Worm (Caenorhabditis elegans) whole organism, L3 larva: ENCODE measurements around the gene F22B5.10.

Source experiments
- R02D3.7 ChIP-seq: fragments of 150-350 bp; optimal IDR thresholded peaks from 2 replicates; lab custom pipeline; 2014; ENCODE audit warnings: missing biosample characterization, missing genetic modification characterization
- ZK546.5 ChIP-seq: sonication (generic microtip); optimal IDR thresholded peaks from 2 replicates; lab custom pipeline; 2017; ENCODE audit warnings: missing biosample characterization, missing genetic modification characterization
- aly-2 ChIP-seq: fragments of 150-350 bp; optimal IDR thresholded peaks from 2 replicates; lab custom pipeline; 2014; ENCODE audit warnings: missing biosample characterization, missing genetic modification characterization
- ama-1 ChIP-seq: fragments of 150-350 bp; optimal IDR thresholded peaks from 2 replicates; lab custom pipeline; 2018
- ceh-16 ChIP-seq: sonication (generic microtip); optimal IDR thresholded peaks from 2 replicates; lab custom pipeline; 2017; ENCODE audit warnings: missing biosample characterization, missing genetic modification characterization
- ceh-28 ChIP-seq: fragments of 150-350 bp; optimal IDR thresholded peaks from 2 replicates; lab custom pipeline; 2014; ENCODE audit warnings: missing biosample characterization, missing genetic modification reagents, missing genetic modification characterization
- ceh-82 ChIP-seq: fragments of 150-350 bp; optimal IDR thresholded peaks from 2 replicates; lab custom pipeline; 2014; ENCODE audit warnings: missing biosample characterization, missing genetic modification characterization
- egl-27 ChIP-seq: sonication (generic microtip); optimal IDR thresholded peaks from 4 replicates; lab custom pipeline; 2017; ENCODE audit warnings: missing biosample characterization, missing genetic modification reagents, missing genetic modification characterization
- egl-5 ChIP-seq: fragments of 150-350 bp; optimal IDR thresholded peaks from 2 replicates; lab custom pipeline; 2017; ENCODE audit warnings: missing biosample characterization, missing genetic modification reagents, missing genetic modification characterization, inconsistent platforms
- elt-1 ChIP-seq: fragments of 150-350 bp; optimal IDR thresholded peaks from 2 replicates; lab custom pipeline; 2014; ENCODE audit warnings: missing biosample characterization, missing genetic modification characterization
- elt-2 ChIP-seq: sonication (generic microtip); optimal IDR thresholded peaks from 2 replicates; lab custom pipeline; 2016; ENCODE audit warnings: missing genetic modification reagents, mild to moderate bottlenecking, missing genetic modification characterization, missing compliant biosample characterization
- elt-3 ChIP-seq, 3 experiments: fragments of 150-350 bp in 1 of 3; sonication (generic microtip) in 2 of 3; optimal IDR thresholded peaks; 2 replicates in 2 of 3; 4 replicates in 1 of 3; lab custom pipeline; 2014 to 2017; ENCODE audit warnings: missing biosample characterization in 3 of 3, missing genetic modification characterization in 3 of 3
- fkh-2 ChIP-seq: fragments of 150-350 bp; optimal IDR thresholded peaks from 2 replicates; lab custom pipeline; 2014; ENCODE audit warnings: missing biosample characterization, missing genetic modification reagents, missing genetic modification characterization
- fos-1 ChIP-seq: fragments of 150-350 bp; optimal IDR thresholded peaks from 2 replicates; lab custom pipeline; 2014; ENCODE audit warnings: missing biosample characterization, missing genetic modification characterization
- hmg-11 ChIP-seq: sonication (generic microtip); optimal IDR thresholded peaks from 2 replicates; lab custom pipeline; 2016; ENCODE audit warnings: missing genetic modification characterization, missing compliant biosample characterization
- jun-1 ChIP-seq: fragments of 150-350 bp; optimal IDR thresholded peaks from 2 replicates; lab custom pipeline; 2014; ENCODE audit warnings: missing biosample characterization, missing genetic modification reagents, missing genetic modification characterization
- lin-15B ChIP-seq: fragments of 150-350 bp; optimal IDR thresholded peaks from 2 replicates; lab custom pipeline; 2014; ENCODE audit warnings: missing biosample characterization, missing genetic modification characterization
- lsy-12 ChIP-seq: sonication (generic microtip); optimal IDR thresholded peaks from 2 replicates; lab custom pipeline; 2016; ENCODE audit warnings: mild to moderate bottlenecking, missing genetic modification characterization, missing compliant biosample characterization
- mdl-1 ChIP-seq: fragments of 150-350 bp; optimal IDR thresholded peaks from 2 replicates; lab custom pipeline; 2014; ENCODE audit warnings: missing biosample characterization, missing genetic modification characterization
- nfya-1 ChIP-seq: sonication (generic microtip); optimal IDR thresholded peaks from 2 replicates; lab custom pipeline; 2017; ENCODE audit warnings: missing genetic modification characterization, mild to moderate bottlenecking, missing compliant biosample characterization, antibody characterized with exemption, moderate library complexity; ENCODE audit not compliant: insufficient read depth
- nhr-11 ChIP-seq: fragments of 150-350 bp; optimal IDR thresholded peaks from 2 replicates; lab custom pipeline; 2014; ENCODE audit warnings: missing biosample characterization, missing genetic modification characterization
- nhr-12 ChIP-seq: fragments of 150-350 bp; optimal IDR thresholded peaks from 2 replicates; lab custom pipeline; 2014; ENCODE audit warnings: missing biosample characterization, missing genetic modification characterization
- nhr-23 ChIP-seq: fragments of 150-350 bp; optimal IDR thresholded peaks from 2 replicates; lab custom pipeline; 2014; ENCODE audit warnings: missing biosample characterization, missing genetic modification reagents, missing genetic modification characterization
- nhr-237 ChIP-seq: fragments of 150-350 bp; optimal IDR thresholded peaks from 2 replicates; lab custom pipeline; 2014; ENCODE audit warnings: missing biosample characterization, missing genetic modification characterization
- nhr-25 ChIP-seq: sonication (generic microtip); optimal IDR thresholded peaks from 2 replicates; lab custom pipeline; 2017; ENCODE audit warnings: missing biosample characterization, missing genetic modification characterization
- nhr-28 ChIP-seq: fragments of 150-350 bp; optimal IDR thresholded peaks from 2 replicates; lab custom pipeline; 2014; ENCODE audit warnings: missing biosample characterization, missing genetic modification characterization
- nhr-43 ChIP-seq: sonication (generic microtip); optimal IDR thresholded peaks from 2 replicates; lab custom pipeline; 2016; ENCODE audit warnings: mild to moderate bottlenecking, missing genetic modification characterization, missing compliant biosample characterization; ENCODE audit not compliant: poor library complexity, severe bottlenecking
- nhr-67 ChIP-seq: fragments of 150-350 bp; optimal IDR thresholded peaks from 2 replicates; lab custom pipeline; 2014; ENCODE audit warnings: missing biosample characterization, missing genetic modification characterization
- nhr-76 ChIP-seq: fragments of 150-350 bp; sonication (generic microtip); optimal IDR thresholded peaks from 5 replicates; lab custom pipeline; 2014; ENCODE audit warnings: missing biosample characterization, missing genetic modification characterization
- nhr-77 ChIP-seq: fragments of 150-350 bp; optimal IDR thresholded peaks from 2 replicates; lab custom pipeline; 2014; ENCODE audit warnings: missing biosample characterization, missing genetic modification characterization
- pha-4 ChIP-seq: fragments of 150-350 bp; optimal IDR thresholded peaks from 2 replicates; lab custom pipeline; 2014; ENCODE audit warnings: missing biosample characterization, missing genetic modification reagents, missing genetic modification characterization
- pqm-1 ChIP-seq: fragments of 150-350 bp; optimal IDR thresholded peaks from 2 replicates; lab custom pipeline; 2017; ENCODE audit warnings: missing biosample characterization, missing genetic modification characterization, inconsistent platforms
- sea-2 ChIP-seq: fragments of 150-350 bp; sonication (generic microtip); optimal IDR thresholded peaks from 4 replicates; lab custom pipeline; 2014; ENCODE audit warnings: missing biosample characterization, missing genetic modification reagents, missing genetic modification characterization
- skn-1 ChIP-seq: fragments of 150-350 bp; optimal IDR thresholded peaks from 2 replicates; lab custom pipeline; 2014; ENCODE audit warnings: missing biosample characterization, missing genetic modification characterization
- snpc-4 ChIP-seq: fragments of 150-350 bp; optimal IDR thresholded peaks from 2 replicates; lab custom pipeline; 2014; ENCODE audit warnings: missing biosample characterization, missing genetic modification characterization
- tbx-2 ChIP-seq: sonication (generic microtip); optimal IDR thresholded peaks from 2 replicates; lab custom pipeline; 2016; ENCODE audit warnings: mild to moderate bottlenecking, missing genetic modification characterization, missing compliant biosample characterization
- unc-39 ChIP-seq: sonication (generic microtip); optimal IDR thresholded peaks from 4 replicates; lab custom pipeline; 2017; ENCODE audit warnings: missing biosample characterization, missing genetic modification characterization
- unc-62 ChIP-seq: fragments of 150-350 bp; sonication (generic microtip); optimal IDR thresholded peaks from 4 replicates; lab custom pipeline; 2014; ENCODE audit warnings: missing biosample characterization, missing genetic modification reagents, missing genetic modification characterization
- zag-1 ChIP-seq: fragments of 150-350 bp; optimal IDR thresholded peaks from 2 replicates; lab custom pipeline; 2014; ENCODE audit warnings: missing biosample characterization, missing genetic modification characterization
- ztf-11 ChIP-seq: fragments of 150-350 bp; optimal IDR thresholded peaks from 2 replicates; lab custom pipeline; 2014; ENCODE audit warnings: missing biosample characterization, missing genetic modification characterization
- ztf-4 ChIP-seq: fragments of 150-350 bp; optimal IDR thresholded peaks from 2 replicates; lab custom pipeline; 2014; ENCODE audit warnings: missing biosample characterization, missing genetic modification characterization

The F22B5.10 gene

DNA sequence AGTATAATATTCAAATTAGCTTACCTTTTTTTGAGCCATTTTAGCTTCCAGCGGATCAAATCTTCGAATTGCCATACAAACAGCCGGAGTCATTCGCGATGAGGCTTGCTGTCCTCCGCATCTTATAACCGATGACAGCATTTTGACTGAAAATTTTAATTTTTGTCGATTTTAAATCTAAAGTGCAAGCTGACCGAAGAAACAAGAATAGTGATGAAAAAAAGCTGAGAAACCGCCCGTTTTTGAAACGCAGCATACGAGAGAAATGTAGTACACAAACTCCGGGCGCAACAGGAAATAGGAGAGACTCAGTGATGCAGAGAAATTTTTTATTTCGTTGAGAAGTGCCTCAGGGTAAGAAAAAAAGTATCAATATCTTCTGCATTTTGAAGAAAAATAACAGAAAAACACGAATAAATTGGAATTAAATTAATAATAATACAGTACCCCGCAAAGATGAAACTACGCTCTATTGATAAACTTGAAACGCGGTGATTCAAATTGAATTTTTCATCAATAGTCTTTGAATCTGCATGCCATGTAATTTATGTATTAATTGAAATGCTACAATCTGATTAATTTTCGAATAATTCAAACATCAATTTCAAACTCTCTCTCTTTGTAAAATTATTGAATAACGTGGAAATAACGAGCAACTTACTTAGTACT is 16.3 kb downstream of the F22B5.10 start (continued):
- TF ChIP-seq unc-62 (GFP tag; lab: Kevin White, UChicago) = no peak
- no peak for TF ChIP-seq hmg-11 (tag; lab: Kevin White, UChicago)
- TF ChIP-seq ceh-16 (tag; lab: Kevin White, UChicago) = no peak

DNA sequence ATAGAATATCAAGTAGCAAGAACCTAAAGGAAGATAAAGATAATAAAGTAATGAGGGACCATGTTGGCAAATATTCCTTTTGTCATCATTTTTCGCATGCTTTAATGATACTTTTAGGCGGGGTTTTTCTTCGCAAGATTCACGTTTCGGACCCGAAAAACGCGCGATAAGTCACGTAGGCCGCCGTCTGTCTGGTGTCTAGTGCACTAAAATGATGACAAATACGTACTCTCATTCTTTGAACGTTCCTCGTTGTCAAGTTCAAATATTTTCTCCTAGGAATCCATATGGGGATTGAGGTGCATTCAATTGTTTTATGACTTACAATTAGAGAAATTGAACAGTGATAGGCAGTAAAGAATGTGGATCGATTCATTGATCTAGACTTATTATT is 16.8 kb downstream of the F22B5.10 start, which contains the start of gene taap-1:
TSS of gene taap-1 (minus strand) at position 79 of the 394 bp plus-strand sequence.
- TF ChIP-seq fkh-2 (no peak), nhr-237 (no peak), skn-1 (peak; percentile 94), nhr-12 (tag; lab: Kevin White, UChicago) (no peak), lin-15B (tag; lab: Kevin White, UChicago) (no peak), nfya-1 (tag; lab: Kevin White, UChicago) (peak; percentile 17), aly-2 (no peak), elt-1 (tag; lab: Kevin White, UChicago) (no peak), ceh-28 (tag; lab: Kevin White, UChicago) (no peak), nhr-23 (tag; lab: Kevin White, UChicago) (no peak), unc-39 (tag; lab: Kevin White, UChicago) (no peak), ama-1 (lab: Kevin White, UChicago) (no peak), tbx-2 (no peak), sea-2 (GFP tag; lab: Kevin White, UChicago) (no peak), R02D3.7 (no peak), ZK546.5 (tag; lab: Kevin White, UChicago) (no peak), ztf-11 (tag; lab: Kevin White, UChicago) (no peak), nhr-43 (peak; percentile 34), nhr-67 (tag; lab: Kevin White, UChicago) (no peak), ceh-82 (tag; lab: Kevin White, UChicago) (no peak), pqm-1 (tag; lab: Kevin White, UChicago) (peak; percentile 4), nhr-11 (tag; lab: Kevin White, UChicago) (no peak), nhr-28 (tag; lab: Kevin White, UChicago) (no peak), nhr-25 (tag; lab: Kevin White, UChicago) (no peak), elt-3 (tag; optimal IDR thresholded peaks at IDR 0.05; lab: Kevin White, UChicago) (no peak), egl-5 (tag; lab: Kevin White, UChicago) (no peak), lsy-12 (no peak), fos-1 (no peak), nhr-77 (tag; lab: Kevin White, UChicago) (no peak), mdl-1 (tag; lab: Kevin White, UChicago) (no peak), nhr-76 (no peak), pha-4 (tag; lab: Kevin White, UChicago) (no peak)

DNA sequence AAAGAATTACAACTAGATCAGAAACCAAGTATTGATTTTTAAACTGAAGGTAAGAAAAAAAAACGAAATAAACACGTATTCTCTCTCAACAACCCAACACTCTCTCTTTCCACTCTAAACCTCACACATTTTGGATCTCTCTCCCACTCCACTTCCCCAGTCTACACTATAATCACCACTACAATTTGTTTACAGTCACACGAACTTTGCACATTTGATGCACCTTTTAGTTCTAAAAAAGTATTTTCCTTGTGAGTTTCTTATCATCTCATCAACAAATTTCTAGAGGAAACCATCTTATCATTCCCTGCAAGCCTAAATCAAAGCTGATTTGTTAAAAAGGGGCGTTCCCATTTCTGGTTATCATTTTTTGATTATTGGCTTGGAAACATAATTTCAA is 17.6 kb downstream of the F22B5.10 start:
- no peak for TF ChIP-seq ZK546.5 (tag; lab: Kevin White, UChicago)
- TF ChIP-seq ceh-28 (tag; lab: Kevin White, UChicago) = peak; percentile 31
- TF ChIP-seq elt-2 = peak; percentile 96
- TF ChIP-seq skn-1 = peak; percentile 32
- no peak for TF ChIP-seq R02D3.7
- peak; percentile 67 for TF ChIP-seq pha-4 (tag; lab: Kevin White, UChicago)
- TF ChIP-seq mdl-1 (tag; lab: Kevin White, UChicago) = no peak
- TF ChIP-seq nhr-25 (tag; lab: Kevin White, UChicago) = peak; percentile 26
- TF ChIP-seq nhr-11 (tag; lab: Kevin White, UChicago) = peak; percentile 33
- TF ChIP-seq nfya-1 (tag; lab: Kevin White, UChicago) = peak; percentile 26
- TF ChIP-seq pqm-1 (tag; lab: Kevin White, UChicago) = peak; percentile 88
- TF ChIP-seq jun-1 (tag; lab: Kevin White, UChicago) = peak; percentile 33
- peak; percentile 5 for TF ChIP-seq nhr-43

DNA sequence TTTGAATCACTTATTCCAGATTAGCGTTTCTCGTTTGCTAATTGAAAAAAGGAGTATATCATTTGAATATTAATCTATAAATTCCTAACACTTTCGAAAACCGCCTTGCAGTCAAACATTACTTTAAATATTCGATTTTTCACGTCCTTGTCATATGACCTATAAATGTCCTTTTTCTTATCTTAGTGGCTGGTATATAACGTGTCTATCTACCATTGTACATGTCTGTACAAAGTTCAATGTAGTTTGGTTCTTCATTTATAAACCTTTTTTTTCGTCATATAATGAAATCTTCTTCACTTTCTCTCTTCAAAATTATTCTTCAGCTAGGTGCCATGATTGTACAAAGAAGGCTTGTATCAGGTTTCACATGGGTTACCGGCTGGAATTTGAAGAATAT is 18.6 kb downstream of the F22B5.10 start, which contains the start of gene gbh-2:
TSS of gene gbh-2 (plus strand) at position 277 of the 400 bp plus-strand sequence.
- TF ChIP-seq pha-4 (tag; lab: Kevin White, UChicago) = peak; percentile 11
- no peak for TF ChIP-seq egl-27 (tag; lab: Kevin White, UChicago)
- peak; percentile 63 for TF ChIP-seq nhr-25 (tag; lab: Kevin White, UChicago)
- peak; percentile 95 for TF ChIP-seq pqm-1 (tag; lab: Kevin White, UChicago)
- peak; percentile 16 for TF ChIP-seq jun-1 (tag; lab: Kevin White, UChicago)
- peak; percentile 93 for TF ChIP-seq elt-2
- TF ChIP-seq ama-1 (lab: Kevin White, UChicago) = no peak
- TF ChIP-seq snpc-4 = peak; percentile 9
- peak; percentile 67 for TF ChIP-seq skn-1
- TF ChIP-seq ceh-16 (tag; lab: Kevin White, UChicago) = no peak
- no peak for TF ChIP-seq nhr-28 (tag; lab: Kevin White, UChicago)
- TF ChIP-seq nhr-43 = peak; percentile 46
- no peak for TF ChIP-seq zag-1 (tag; lab: Kevin White, UChicago)
- peak; percentile 48 for TF ChIP-seq ztf-4
- TF ChIP-seq nfya-1 (tag; lab: Kevin White, UChicago) = no peak
- peak; percentile 42 for TF ChIP-seq nhr-23 (tag; lab: Kevin White, UChicago)
